Fruit fly (Drosophila melanogaster) whole organism, embryonic: ENCODE measurements around the gene CG15155.

ENCODE experiments used
- CG14014 ChIP-seq: fragments of 200-800 bp; sonication (Bioruptor generic); IDR thresholded peaks from 2 replicates; pipeline ENCODE4 v1.3.6; 2022; ENCODE audit warnings: missing biosample characterization, missing genetic modification characterization
- CG17186 ChIP-seq: fragments of 200-800 bp; sonication (Bioruptor generic); optimal IDR thresholded peaks from 3 replicates; lab custom pipeline; 2017; ENCODE audit warnings: missing biosample characterization, missing genetic modification reagents, missing genetic modification characterization
- CG3065 ChIP-seq: fragments of 200-800 bp; sonication (Bioruptor generic); optimal IDR thresholded peaks from 2 replicates; lab custom pipeline; 2016; ENCODE audit warnings: missing biosample characterization, missing genetic modification characterization
- CG3281 ChIP-seq: fragments of 200-800 bp; sonication (Bioruptor generic); optimal IDR thresholded peaks from 3 replicates; lab custom pipeline; 2017; ENCODE audit warnings: missing biosample characterization, mild to moderate bottlenecking, missing genetic modification characterization
- CG7745 ChIP-seq: fragments of 200-800 bp; sonication (Bioruptor generic); optimal IDR thresholded peaks from 2 replicates; lab custom pipeline; 2018; ENCODE audit warnings: missing biosample characterization, mild to moderate bottlenecking, missing genetic modification characterization, moderate library complexity
- CG8290 ChIP-seq, 3 experiments: fragments of 200-800 bp; sonication (Bioruptor generic); optimal IDR thresholded peaks; 2 replicates each; lab custom pipeline; 2016 to 2019; ENCODE audit warnings: missing biosample characterization in 3 of 3, missing genetic modification characterization in 3 of 3, mild to moderate bottlenecking in 2 of 3, moderate library complexity in 1 of 3
- Chrac-16 ChIP-seq: fragments of 200-800 bp; sonication (Bioruptor generic); optimal IDR thresholded peaks from 3 replicates; lab custom pipeline; 2016; ENCODE audit warnings: missing biosample characterization, missing genetic modification characterization
- CkIIα-i1 ChIP-seq: fragments of 200-800 bp; sonication (Bioruptor generic); IDR thresholded peaks from 2 replicates; pipeline ENCODE4 v1.3.6; 2022; ENCODE audit warnings: missing biosample characterization, missing genetic modification characterization
- CrebB ChIP-seq: fragments of 200-800 bp; sonication (Bioruptor generic); optimal IDR thresholded peaks from 3 replicates; lab custom pipeline; 2018; ENCODE audit warnings: missing biosample characterization, mild to moderate bottlenecking, missing genetic modification characterization
- Dip3 ChIP-seq: fragments of 200-800 bp; sonication (Bioruptor generic); optimal IDR thresholded peaks from 3 replicates; lab custom pipeline; 2016; ENCODE audit warnings: missing biosample characterization, missing genetic modification characterization
- Eip74EF ChIP-seq, 2 experiments: fragments of 200-800 bp in 1 of 2; fragments of >200 bp in 1 of 2; sonication (Bioruptor generic) in 1 of 2; optimal IDR thresholded peaks; 2 replicates each; lab custom pipeline; 2017 to 2019; ENCODE audit warnings: missing biosample characterization in 2 of 2, missing genetic modification characterization in 2 of 2, mild to moderate bottlenecking in 1 of 2, moderate library complexity in 1 of 2
- Fer1 ChIP-seq: fragments of 200-800 bp; sonication (Bioruptor generic); optimal IDR thresholded peaks from 2 replicates; lab custom pipeline; 2017; ENCODE audit warnings: missing biosample characterization, mild to moderate bottlenecking, missing genetic modification characterization
- Hey ChIP-seq: fragments of 200-800 bp; sonication (Bioruptor generic); optimal IDR thresholded peaks from 3 replicates; lab custom pipeline; 2018; ENCODE audit warnings: missing biosample characterization, mild to moderate bottlenecking, missing genetic modification characterization
- Hr39 ChIP-seq: fragments of >200 bp; optimal IDR thresholded peaks from 2 replicates; lab custom pipeline; 2017
- MBD-R2 ChIP-seq: fragments of 200-800 bp; sonication (Bioruptor generic); IDR thresholded peaks from 2 replicates; pipeline ENCODE4 v1.3.6; 2022; ENCODE audit warnings: missing biosample characterization, missing genetic modification characterization
- MESR4 ChIP-seq: fragments of 200-800 bp; sonication (Bioruptor generic); optimal IDR thresholded peaks from 2 replicates; lab custom pipeline; 2018; ENCODE audit warnings: missing biosample characterization, mild to moderate bottlenecking, missing genetic modification characterization, moderate library complexity
- MTF-1 ChIP-seq: fragments of 200-800 bp; sonication (Bioruptor generic); optimal IDR thresholded peaks from 2 replicates; lab custom pipeline; 2018; ENCODE audit warnings: missing biosample characterization, mild to moderate bottlenecking, missing genetic modification characterization, borderline replicate concordance
- Meics ChIP-seq: fragments of 200-800 bp; sonication (Bioruptor generic); optimal IDR thresholded peaks from 2 replicates; lab custom pipeline; 2017; ENCODE audit warnings: missing biosample characterization, mild to moderate bottlenecking, missing genetic modification characterization
- NFAT ChIP-seq: fragments of 200-800 bp; sonication (Bioruptor generic); IDR thresholded peaks from 2 replicates; pipeline ENCODE4 v1.3.6; 2022; ENCODE audit warnings: missing biosample characterization, missing genetic modification characterization
- Nf-YA ChIP-seq: fragments of 200-800 bp; sonication (Bioruptor generic); IDR thresholded peaks from 2 replicates; pipeline ENCODE4 v1.3.6; 2022; ENCODE audit warnings: missing biosample characterization, missing genetic modification characterization
- Opbp ChIP-seq: fragments of 200-800 bp; sonication (Bioruptor generic); IDR thresholded peaks from 3 replicates; pipeline ENCODE4 v1.3.6; 2022; ENCODE audit warnings: missing biosample characterization, missing genetic modification characterization; ENCODE audit not compliant: partially characterized antibody
- Ravus ChIP-seq: fragments of 200-800 bp; sonication (Bioruptor generic); IDR thresholded peaks from 2 replicates; pipeline ENCODE4 v1.3.6; 2022; ENCODE audit warnings: missing biosample characterization, missing genetic modification characterization
- Taf1 ChIP-seq: fragments of 200-800 bp; sonication (Bioruptor generic); IDR thresholded peaks from 2 replicates; pipeline ENCODE4 v1.3.6; 2022; ENCODE audit warnings: missing biosample characterization, missing genetic modification characterization
- Tbp ChIP-seq: fragments of >200 bp; optimal IDR thresholded peaks from 2 replicates; lab custom pipeline; 2018; ENCODE audit warnings: missing biosample characterization, missing genetic modification characterization
- Xbp1 ChIP-seq: fragments of 200-800 bp; sonication (Bioruptor generic); optimal IDR thresholded peaks from 3 replicates; lab custom pipeline; 2016; ENCODE audit warnings: missing biosample characterization, mild to moderate bottlenecking, missing genetic modification characterization
- ara ChIP-seq: fragments of 200-800 bp; sonication (Bioruptor generic); IDR thresholded peaks from 2 replicates; pipeline ENCODE4 v1.3.6; 2022; ENCODE audit warnings: missing biosample characterization, missing genetic modification characterization
- btn ChIP-seq: fragments of 200-800 bp; sonication (Bioruptor generic); optimal IDR thresholded peaks from 2 replicates; lab custom pipeline; 2016; ENCODE audit warnings: missing biosample characterization, missing genetic modification characterization
- dati ChIP-seq: fragments of 200-800 bp; sonication (Bioruptor generic); IDR thresholded peaks from 2 replicates; pipeline ENCODE4 v1.3.6; 2022; ENCODE audit warnings: missing biosample characterization, missing genetic modification characterization
- disco-r ChIP-seq: fragments of 200-800 bp; sonication (Bioruptor generic); optimal IDR thresholded peaks from 2 replicates; lab custom pipeline; 2016; ENCODE audit warnings: missing biosample characterization, missing genetic modification characterization
- fd64A ChIP-seq: fragments of 200-800 bp; sonication (Bioruptor generic); optimal IDR thresholded peaks from 3 replicates; lab custom pipeline; 2018; ENCODE audit warnings: missing biosample characterization, mild to moderate bottlenecking, missing genetic modification characterization
- ftz-f1 ChIP-seq: fragments of 200-800 bp; sonication (Bioruptor generic); optimal IDR thresholded peaks from 2 replicates; lab custom pipeline; 2016; ENCODE audit warnings: missing biosample characterization, missing genetic modification characterization
- inv ChIP-seq: fragments of 200-800 bp; sonication (Bioruptor generic); IDR thresholded peaks from 2 replicates; pipeline ENCODE4 v1.3.6; 2022; ENCODE audit warnings: missing biosample characterization, missing genetic modification characterization; ENCODE audit not compliant: partially characterized antibody
- jing ChIP-seq: fragments of 200-800 bp; sonication (Bioruptor generic); optimal IDR thresholded peaks from 2 replicates; lab custom pipeline; 2018; ENCODE audit warnings: missing biosample characterization, mild to moderate bottlenecking, missing genetic modification characterization
- lilli ChIP-seq: fragments of 200-800 bp; sonication (Bioruptor generic); optimal IDR thresholded peaks from 3 replicates; lab custom pipeline; 2016; ENCODE audit warnings: missing biosample characterization, missing genetic modification characterization
- nau ChIP-seq: fragments of 200-800 bp; sonication (Bioruptor generic); optimal IDR thresholded peaks from 3 replicates; lab custom pipeline; 2017; ENCODE audit warnings: missing biosample characterization, mild to moderate bottlenecking, missing genetic modification characterization, missing genetic modification reagents
- nerfin-2 ChIP-seq: fragments of 200-800 bp; sonication (Bioruptor generic); IDR thresholded peaks from 2 replicates; pipeline ENCODE4 v1.3.6; 2022; ENCODE audit warnings: missing biosample characterization, missing genetic modification characterization; ENCODE audit not compliant: partially characterized antibody
- pan ChIP-seq, 4 experiments: fragments of >200 bp in 3 of 4; fragments of 200-800 bp in 1 of 4; sonication (Bioruptor generic) in 1 of 4; optimal IDR thresholded peaks in 3 of 4; IDR thresholded peaks in 1 of 4; 2 replicates each; pipeline versions ENCODE4 v1.3.6 to Lab custom; 2017 to 2022; ENCODE audit warnings: missing biosample characterization in 2 of 4, missing genetic modification characterization in 2 of 4, mixed read lengths in 1 of 4
- pb ChIP-seq: fragments of 200-800 bp; sonication (Bioruptor generic); optimal IDR thresholded peaks from 3 replicates; lab custom pipeline; 2016; ENCODE audit warnings: missing biosample characterization, missing genetic modification characterization
- pnt ChIP-seq: fragments of 200-800 bp; sonication (Bioruptor generic); optimal IDR thresholded peaks from 3 replicates; lab custom pipeline; 2016; ENCODE audit warnings: missing biosample characterization, missing genetic modification characterization
- prd ChIP-seq, 3 experiments: fragments of >200 bp in 2 of 3; fragments of 200-800 bp in 1 of 3; sonication (Bioruptor generic) in 1 of 3; optimal IDR thresholded peaks in 2 of 3; IDR thresholded peaks in 1 of 3; 2 replicates in 2 of 3; 3 replicates in 1 of 3; pipeline versions ENCODE4 v1.3.6 to Lab custom; 2017 to 2022; ENCODE audit warnings: missing biosample characterization in 1 of 3, missing genetic modification characterization in 1 of 3
- ranshi ChIP-seq: fragments of 200-800 bp; sonication (Bioruptor generic); IDR thresholded peaks from 2 replicates; pipeline ENCODE4 v1.3.6; 2022; ENCODE audit warnings: missing biosample characterization, missing genetic modification characterization
- sc ChIP-seq, 3 experiments: fragments of >200 bp in 2 of 3; fragments of 200-800 bp in 1 of 3; sonication (Bioruptor generic) in 1 of 3; optimal IDR thresholded peaks; 2 replicates in 2 of 3; 3 replicates in 1 of 3; lab custom pipeline; 2017; ENCODE audit warnings: mild to moderate bottlenecking in 1 of 3, missing biosample characterization in 1 of 3, missing genetic modification characterization in 1 of 3, missing genetic modification reagents in 1 of 3
- scrt ChIP-seq: fragments of 200-800 bp; sonication (Bioruptor generic); optimal IDR thresholded peaks from 2 replicates; lab custom pipeline; 2018; ENCODE audit warnings: missing biosample characterization, mild to moderate bottlenecking, missing genetic modification characterization, moderate library complexity
- sisA ChIP-seq: fragments of 200-800 bp; sonication (Bioruptor generic); IDR thresholded peaks from 2 replicates; pipeline ENCODE4 v1.3.6; 2022; ENCODE audit warnings: missing biosample characterization, missing genetic modification characterization
- tio ChIP-seq: fragments of 200-800 bp; sonication (Bioruptor generic); optimal IDR thresholded peaks from 2 replicates; lab custom pipeline; 2017; ENCODE audit warnings: missing biosample characterization, missing genetic modification characterization, inconsistent platforms
- tup ChIP-seq: fragments of 200-800 bp; sonication (Bioruptor generic); optimal IDR thresholded peaks from 2 replicates; lab custom pipeline; 2016; ENCODE audit warnings: missing biosample characterization, mild to moderate bottlenecking, missing genetic modification characterization, moderate library complexity
- wor ChIP-seq: fragments of 200-800 bp; sonication (Bioruptor generic); IDR thresholded peaks from 2 replicates; pipeline ENCODE4 v1.3.6; 2022; ENCODE audit warnings: missing biosample characterization, missing genetic modification characterization

The CG15155 gene

DNA sequence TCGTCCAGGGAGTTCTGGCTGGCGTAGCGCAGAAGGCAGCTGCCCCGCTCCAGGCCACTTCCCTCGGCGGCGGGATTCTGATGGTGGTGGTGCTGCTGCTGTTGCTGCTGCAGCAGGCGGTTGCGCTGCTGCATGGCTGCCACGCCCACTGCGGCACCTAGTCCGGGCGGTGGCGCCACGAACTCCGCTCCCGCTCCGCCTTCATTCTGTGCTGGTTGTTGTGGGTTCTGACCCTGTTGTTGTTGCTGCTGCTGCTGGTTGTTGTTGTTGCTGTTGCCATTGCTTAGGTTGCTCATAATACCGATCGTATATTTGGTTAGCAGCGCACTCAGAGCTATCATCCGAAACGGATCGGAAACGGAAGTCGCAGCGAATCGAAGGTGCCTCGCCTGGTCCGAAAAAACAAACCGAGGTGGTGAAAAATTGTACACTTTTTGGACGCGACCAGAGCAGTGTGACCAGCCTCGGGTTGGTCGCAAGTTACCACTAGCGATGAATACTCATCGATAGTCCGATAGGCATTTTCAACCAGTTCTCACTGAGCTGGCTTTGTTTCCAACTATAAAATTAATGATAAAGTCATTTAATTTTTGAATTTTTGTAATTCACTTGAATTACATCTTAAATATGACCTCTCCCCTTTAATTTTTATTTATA lies 16.9 kb upstream of the CG15155 start, which contains the start of gene kel (continued):
- TF ChIP-seq pan (optimal IDR thresholded peaks at IDR 0.05; lab: Kevin White, UChicago) = no peak
- peak in 1 of 2 experiments; percentile 29 for TF ChIP-seq pan (GFP tag; optimal IDR thresholded peaks at IDR 0.05 in 1 of 2, IDR thresholded peaks at IDR 0.05 in 1 of 2)
- TF ChIP-seq MESR4 (GFP tag; lab: Kevin White, UChicago) = peak; percentile 99
- peak; percentile 59 for TF ChIP-seq NFAT
- TF ChIP-seq sisA (GFP tag; lab: Robert Waterston, UW) = no peak
- TF ChIP-seq ranshi (GFP tag; lab: Robert Waterston, UW) = peak; percentile 17; the same call in 1 of the 2 replicates
- TF ChIP-seq Taf1 (GFP tag; lab: Robert Waterston, UW) = 0 out of 2 replicates have a peak, but pooled peaks have one; percentile 7
- peak; percentile 55 for TF ChIP-seq Xbp1 (GFP tag; lab: Kevin White, UChicago)
- peak; percentile 60; the same call in 1 of the 2 replicates for TF ChIP-seq dati (GFP tag; lab: Robert Waterston, UW)
- TF ChIP-seq ftz-f1 (GFP tag; lab: Kevin White, UChicago) = peak; percentile 11
- peak; percentile 75 for TF ChIP-seq CG3281
- TF ChIP-seq Ravus (GFP tag; lab: Robert Waterston, UW) = no peak
- TF ChIP-seq inv = 0 out of 2 replicates have a peak, but pooled peaks have one; percentile 29
- TF ChIP-seq disco-r = no peak
- no peak for TF ChIP-seq Tbp (GFP tag; lab: Kevin White, UChicago)
- TF ChIP-seq btn (GFP tag; lab: Kevin White, UChicago) = no peak
- TF ChIP-seq Opbp = peak; percentile 69; the same call in 2 of the 3 replicates
- TF ChIP-seq nau (GFP tag; lab: Kevin White, UChicago) = peak; percentile 67
- no peak for TF ChIP-seq CG14014 (GFP tag; lab: Robert Waterston, UW)
- TF ChIP-seq CrebB (tag; lab: Kevin White, UChicago) = peak; percentile 76
- TF ChIP-seq tup (GFP tag; lab: Kevin White, UChicago) = no peak
- TF ChIP-seq scrt (GFP tag; lab: Kevin White, UChicago) = peak; percentile 50
- TF ChIP-seq CG3065 (GFP tag; lab: Kevin White, UChicago) = peak; percentile 59
- TF ChIP-seq Fer1 = peak; percentile 71
- TF ChIP-seq MTF-1 = peak; percentile 74
- no peak for TF ChIP-seq prd (optimal IDR thresholded peaks at IDR 0.05; lab: Kevin White, UChicago)
- peak; percentile 23; the same call in 1 of the 3 replicates for TF ChIP-seq prd (GFP tag; IDR thresholded peaks at IDR 0.05; lab: Robert Waterston, UW)
- TF ChIP-seq fd64A (GFP tag; lab: Kevin White, UChicago) = peak; percentile 62
- TF ChIP-seq wor = no peak
- TF ChIP-seq Hey (tag; lab: Kevin White, UChicago) = no peak
- peak; percentile 27 for TF ChIP-seq Chrac-16 (GFP tag; lab: Kevin White, UChicago)
- TF ChIP-seq Eip74EF (GFP tag; optimal IDR thresholded peaks at IDR 0.05; lab: Kevin White, UChicago) = peak in 1 of 2 experiments; percentile 56
- peak; percentile 22 for TF ChIP-seq CG17186 (GFP tag; lab: Kevin White, UChicago)
- peak; percentile 57 for TF ChIP-seq Meics (GFP tag; lab: Kevin White, UChicago)
- peak; percentile 61 for TF ChIP-seq nerfin-2 (GFP tag; lab: Robert Waterston, UW)
- peak; percentile 73; the same call in 1 of the 2 replicates for TF ChIP-seq MBD-R2 (GFP tag; lab: Robert Waterston, UW)
- TF ChIP-seq CkIIα-i1 (GFP tag; lab: Robert Waterston, UW) = no peak
- TF ChIP-seq Dip3 (GFP tag; lab: Kevin White, UChicago) = no peak
- TF ChIP-seq tio (GFP tag; lab: Kevin White, UChicago) = no peak
- TF ChIP-seq Hr39 = no peak
- no peak for TF ChIP-seq pb (GFP tag; lab: Kevin White, UChicago)
- TF ChIP-seq CG8290 (GFP tag; optimal IDR thresholded peaks at IDR 0.05; lab: Kevin White, UChicago) = peak; percentile 13
- peak; percentile 21 to 82 for TF ChIP-seq CG8290 (tag; optimal IDR thresholded peaks at IDR 0.05; lab: Kevin White, UChicago)
- no peak for TF ChIP-seq CG7745
- no peak for TF ChIP-seq sc (optimal IDR thresholded peaks at IDR 0.05; lab: Kevin White, UChicago)
- TF ChIP-seq sc (GFP tag; optimal IDR thresholded peaks at IDR 0.05; lab: Kevin White, UChicago) = no peak
- TF ChIP-seq Nf-YA (GFP tag; lab: Robert Waterston, UW) = no peak
- TF ChIP-seq jing (GFP tag; lab: Kevin White, UChicago) = no peak
- no peak for TF ChIP-seq pnt (GFP tag; lab: Kevin White, UChicago)
- TF ChIP-seq ara (GFP tag; lab: Robert Waterston, UW) = 0 out of 2 replicates have a peak, but pooled peaks have one; percentile 12
- peak; percentile 49 for TF ChIP-seq lilli (GFP tag; lab: Kevin White, UChicago)
